Worm (Caenorhabditis elegans): ENCODE data around the gene W04G3.13.
A peak's percentile ranks its signal among the peaks of the same experiment; 100 is the strongest.

Gene W04G3.13

DNA sequence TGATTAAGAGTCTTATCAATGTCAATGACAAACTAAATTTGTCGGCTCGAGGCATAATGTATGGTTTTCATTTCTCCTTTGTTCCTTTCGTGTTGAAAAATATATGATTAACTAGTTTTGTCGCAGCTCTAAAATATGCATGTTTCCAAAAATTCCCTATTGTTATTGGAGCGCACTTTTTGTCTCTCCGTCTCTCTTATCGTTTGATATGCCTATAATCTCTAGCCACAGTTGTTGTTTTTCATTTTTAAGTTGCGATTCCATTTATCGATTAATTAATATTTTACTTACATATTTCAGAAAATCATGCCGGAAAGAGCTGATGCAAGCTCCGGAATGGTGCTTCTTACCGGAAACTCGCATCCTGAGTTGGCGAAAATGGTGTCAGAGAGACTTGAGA is 6.2 kb downstream of the W04G3.13 start, which contains the start of gene W04G3.5:
TSS of gene W04G3.5 (plus strand) at position 301 of the 400 bp plus-strand sequence.
- TF ChIP-seq nhr-43 (tag; optimal IDR thresholded peaks at IDR 0.05; ENCODE audit: poor library complexity, severe bottlenecking) (no peak), aly-2 (tag; optimal IDR thresholded peaks at IDR 0.05) (no peak), zag-1 (tag; optimal IDR thresholded peaks at IDR 0.05) (no peak), ama-1 (optimal IDR thresholded peaks at IDR 0.05) (no peak), pqm-1 (tag; optimal IDR thresholded peaks at IDR 0.05) (no peak), nhr-12 (tag; optimal IDR thresholded peaks at IDR 0.05) (no peak), sea-2 (GFP tag; optimal IDR thresholded peaks at IDR 0.05) (no peak), mml-1 (tag; optimal IDR thresholded peaks at IDR 0.05) (no peak), unc-39 (tag; optimal IDR thresholded peaks at IDR 0.05) (no peak), mdl-1 (tag; optimal IDR thresholded peaks at IDR 0.05) (no peak)

ce11 chrX:11072701-11073100 is 6.9 kb downstream of the W04G3.13 start:
- TF ChIP-seq nfya-1 (tag; optimal IDR thresholded peaks at IDR 0.05; ENCODE audit: insufficient read depth), result peak; percentile 10
- TF ChIP-seq lin-15B (tag; optimal IDR thresholded peaks at IDR 0.05), result no peak

DNA sequence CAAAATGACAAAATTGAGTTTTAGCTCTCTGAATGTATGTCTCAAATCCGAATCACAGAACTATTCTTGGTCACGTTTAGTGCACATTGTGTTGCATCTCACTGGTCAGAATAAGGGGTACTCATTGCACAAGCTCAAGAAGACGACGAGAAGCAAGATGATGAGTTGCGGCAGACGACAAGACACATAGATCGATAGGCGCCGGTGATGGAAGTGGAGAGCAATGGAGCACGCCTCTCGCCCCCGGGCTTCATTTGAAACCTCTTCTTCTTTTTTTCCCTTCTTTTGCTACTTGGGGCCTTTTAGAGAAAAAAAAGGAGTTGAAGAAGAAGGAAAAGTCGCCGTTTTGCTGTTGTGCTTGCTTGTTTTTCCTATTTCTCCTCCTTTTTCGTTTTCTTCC is 11.2 kb downstream of the W04G3.13 start, which contains the start of gene apt-9:
TSS of gene apt-9 (plus strand) at position 194 of the 400 bp plus-strand sequence.
- TF ChIP-seq pqm-1 (tag; optimal IDR thresholded peaks at IDR 0.05), result no peak
- no peak for TF ChIP-seq aly-2 (tag; optimal IDR thresholded peaks at IDR 0.05)
- TF ChIP-seq elt-1 (tag; optimal IDR thresholded peaks at IDR 0.05), result no peak
- TF ChIP-seq nhr-25 (tag; optimal IDR thresholded peaks at IDR 0.05), result no peak
- TF ChIP-seq zag-1 (tag; optimal IDR thresholded peaks at IDR 0.05), result no peak
- TF ChIP-seq nhr-12 (tag; optimal IDR thresholded peaks at IDR 0.05), result no peak
- TF ChIP-seq unc-62 (GFP tag; optimal IDR thresholded peaks at IDR 0.05), result no peak
- no peak for TF ChIP-seq egl-27 (tag; optimal IDR thresholded peaks at IDR 0.05)
- TF ChIP-seq hmg-11 (tag; optimal IDR thresholded peaks at IDR 0.05), result peak; percentile 1
- TF ChIP-seq ceh-82 (tag; optimal IDR thresholded peaks at IDR 0.05), result no peak
- TF ChIP-seq ZK546.5 (tag; optimal IDR thresholded peaks at IDR 0.05), result no peak
- peak; percentile 62 for TF ChIP-seq nfya-1 (tag; optimal IDR thresholded peaks at IDR 0.05; ENCODE audit: insufficient read depth)
- TF ChIP-seq daf-12 (tag; optimal IDR thresholded peaks at IDR 0.05), result no peak
- TF ChIP-seq lin-39 (tag; optimal IDR thresholded peaks at IDR 0.05), result peak; percentile 74
- no peak for TF ChIP-seq ceh-28 (tag; optimal IDR thresholded peaks at IDR 0.05)
- TF ChIP-seq nhr-11 (tag; optimal IDR thresholded peaks at IDR 0.05), result no peak
- no peak for TF ChIP-seq nhr-28 (tag; optimal IDR thresholded peaks at IDR 0.05)
- no peak for TF ChIP-seq elt-3 (tag; optimal IDR thresholded peaks at IDR 0.05)
- TF ChIP-seq mdl-1 (tag; optimal IDR thresholded peaks at IDR 0.05), result no peak
- TF ChIP-seq egl-5 (tag; optimal IDR thresholded peaks at IDR 0.05), result peak; percentile 2
- no peak for TF ChIP-seq ztf-4 (tag; optimal IDR thresholded peaks at IDR 0.05)
- no peak for TF ChIP-seq nhr-237 (tag; optimal IDR thresholded peaks at IDR 0.05)
- no peak for TF ChIP-seq pha-4 (tag; optimal IDR thresholded peaks at IDR 0.05)
- no peak for TF ChIP-seq lin-15B (tag; optimal IDR thresholded peaks at IDR 0.05)
- no peak for TF ChIP-seq unc-39 (tag; optimal IDR thresholded peaks at IDR 0.05)
- TF ChIP-seq mml-1 (tag; optimal IDR thresholded peaks at IDR 0.05), result no peak
- peak; percentile 57 for TF ChIP-seq fkh-10 (GFP tag; optimal IDR thresholded peaks at IDR 0.05)
- no peak for TF ChIP-seq ztf-11 (tag; optimal IDR thresholded peaks at IDR 0.05)
- TF ChIP-seq ceh-16 (tag; optimal IDR thresholded peaks at IDR 0.05), result no peak
- TF ChIP-seq snpc-4 (tag; optimal IDR thresholded peaks at IDR 0.05), result peak; percentile 9
- no peak for TF ChIP-seq fos-1 (tag; optimal IDR thresholded peaks at IDR 0.05)
- TF ChIP-seq ama-1 (optimal IDR thresholded peaks at IDR 0.05), result no peak
- TF ChIP-seq tbx-2 (tag; optimal IDR thresholded peaks at IDR 0.05), result no peak
- TF ChIP-seq nhr-67 (tag; optimal IDR thresholded peaks at IDR 0.05), result no peak
- no peak for TF ChIP-seq skn-1 (tag; optimal IDR thresholded peaks at IDR 0.05)
- no peak for TF ChIP-seq jun-1 (tag; optimal IDR thresholded peaks at IDR 0.05)
- no peak for TF ChIP-seq eor-1 (tag; optimal IDR thresholded peaks at IDR 0.05)
- TF ChIP-seq fkh-2 (tag; optimal IDR thresholded peaks at IDR 0.05), result no peak
- no peak for TF ChIP-seq ceh-9 (tag; optimal IDR thresholded peaks at IDR 0.05)
- TF ChIP-seq nhr-76 (tag; optimal IDR thresholded peaks at IDR 0.05), result no peak
- TF ChIP-seq sea-2 (GFP tag; optimal IDR thresholded peaks at IDR 0.05), result no peak
- no peak for TF ChIP-seq elt-2 (tag; optimal IDR thresholded peaks at IDR 0.05)
- no peak for TF ChIP-seq nhr-77 (tag; optimal IDR thresholded peaks at IDR 0.05)
- no peak for TF ChIP-seq nhr-43 (tag; optimal IDR thresholded peaks at IDR 0.05; ENCODE audit: poor library complexity, severe bottlenecking)

Data from whole organism, L3 larva.